Worm (Caenorhabditis elegans) whole organism, L4/young adult: ENCODE data around the gene srt-32.

Experiments used
- dao-5 ChIP-seq: sonication (generic microtip); optimal IDR thresholded peaks from 2 replicates; lab custom pipeline; 2016; ENCODE audit warnings: missing genotype, missing genetic modification characterization, moderate library complexity, missing compliant biosample characterization
- him-1 ChIP-seq: sonication (generic microtip); optimal IDR thresholded peaks from 2 replicates; lab custom pipeline; 2016; ENCODE audit warnings: missing genotype, missing genetic modification reagents, missing genetic modification characterization, missing compliant biosample characterization

ce11 chrV:14597005-14597680 is 37.7 kb downstream of the srt-32 start, which contains the start of gene pes-9:
- TF ChIP-seq dao-5 (no peak), him-1 (tag; lab: Kevin White, UChicago) (no peak)
